Worm (Caenorhabditis elegans): Measurements from ENCODE around the gene nhr-153.

ce11 chrV:12121274-12121673, 17.3 kb downstream of the nhr-153 start, which contains the start of gene C13C4.6:
- no peak for TF ChIP-seq flt-1 (GFP tag; IDR thresholded peaks at IDR 0.05)
- TF ChIP-seq med-1 (GFP tag; optimal IDR thresholded peaks at IDR 0.05; ENCODE audit: insufficient read depth): no peak
- TF ChIP-seq cog-1 (tag; optimal IDR thresholded peaks at IDR 0.05): no peak
- no peak for TF ChIP-seq ztf-23 (GFP tag; IDR thresholded peaks at IDR 0.05)
- no peak for TF ChIP-seq ztf-29 (GFP tag; IDR thresholded peaks at IDR 0.05)
- TF ChIP-seq tab-1 (GFP tag; IDR thresholded peaks at IDR 0.05): no peak
